Fruit fly (Drosophila melanogaster) whole organism, pupa: ENCODE results near the gene CG43050.

ENCODE experiments used
- CG10348 ChIP-seq: fragments of 200-800 bp; sonication (Bioruptor generic); IDR thresholded peaks from 2 replicates; pipeline ENCODE4 v1.3.6; 2022; ENCODE audit warnings: missing biosample characterization, missing genetic modification characterization
- CG12605 ChIP-seq: fragments of 200-800 bp; sonication (Bioruptor generic); IDR thresholded peaks from 2 replicates; pipeline ENCODE4 v1.3.6; 2022; ENCODE audit warnings: missing biosample characterization, missing genetic modification characterization
- CG13204 ChIP-seq: fragments of 200-800 bp; sonication (Bioruptor generic); optimal IDR thresholded peaks from 2 replicates; lab custom pipeline; 2018; ENCODE audit warnings: missing biosample characterization, mild to moderate bottlenecking, missing genetic modification characterization, moderate library complexity
- CG14655 ChIP-seq: fragments of 200-800 bp; sonication (Bioruptor generic); optimal IDR thresholded peaks from 3 replicates; lab custom pipeline; 2017; ENCODE audit warnings: mild to moderate bottlenecking, missing biosample characterization, missing genetic modification reagents, missing genetic modification characterization
- CG15710 ChIP-seq: fragments of 200-800 bp; sonication (Bioruptor generic); optimal IDR thresholded peaks from 2 replicates; lab custom pipeline; 2018; ENCODE audit warnings: missing biosample characterization, mild to moderate bottlenecking, missing genetic modification characterization, moderate library complexity
- CG17806 ChIP-seq: fragments of 200-800 bp; sonication (Bioruptor generic); optimal IDR thresholded peaks from 2 replicates; lab custom pipeline; 2018; ENCODE audit warnings: missing biosample characterization, mild to moderate bottlenecking, missing genetic modification characterization, moderate library complexity
- CG32121 ChIP-seq: fragments of 200-800 bp; sonication (Bioruptor generic); IDR thresholded peaks from 2 replicates; pipeline ENCODE4 v1.3.6; 2022; ENCODE audit warnings: missing biosample characterization, missing genetic modification characterization
- CG34367 ChIP-seq: fragments of 200-800 bp; sonication (Bioruptor generic); optimal IDR thresholded peaks from 2 replicates; lab custom pipeline; 2018; ENCODE audit warnings: missing biosample characterization, mild to moderate bottlenecking, missing genetic modification characterization
- CG4496 ChIP-seq: fragments of 200-800 bp; sonication (Bioruptor generic); IDR thresholded peaks from 3 replicates; pipeline ENCODE4 v1.3.6; 2022; ENCODE audit warnings: missing biosample characterization, missing genetic modification characterization
- CG8159 ChIP-seq: fragments of 200-800 bp; sonication (Bioruptor generic); optimal IDR thresholded peaks from 3 replicates; lab custom pipeline; 2018; ENCODE audit warnings: missing biosample characterization, mild to moderate bottlenecking, missing genetic modification characterization, moderate library complexity
- CG8301 ChIP-seq: fragments of 200-800 bp; sonication (Bioruptor generic); optimal IDR thresholded peaks from 2 replicates; lab custom pipeline; 2018; ENCODE audit warnings: missing biosample characterization, mild to moderate bottlenecking, missing genetic modification characterization
- CG9948 ChIP-seq: fragments of 200-800 bp; sonication (Bioruptor generic); optimal IDR thresholded peaks from 2 replicates; lab custom pipeline; 2018; ENCODE audit warnings: missing biosample characterization, mild to moderate bottlenecking, missing genetic modification characterization, moderate library complexity
- D1 ChIP-seq: fragments of 200-800 bp; sonication (Bioruptor generic); optimal IDR thresholded peaks from 2 replicates; lab custom pipeline; 2018; ENCODE audit warnings: missing biosample characterization, mild to moderate bottlenecking, missing genetic modification characterization, moderate library complexity
- EcR ChIP-seq: fragments of 200-800 bp; sonication (Bioruptor generic); optimal IDR thresholded peaks from 3 replicates; lab custom pipeline; 2019; ENCODE audit warnings: missing biosample characterization, missing genetic modification characterization, mild to moderate bottlenecking, moderate library complexity, missing genetic modification reagents
- Ets98B ChIP-seq: fragments of 200-800 bp; sonication (Bioruptor generic); IDR thresholded peaks from 2 replicates; pipeline ENCODE4 v1.3.6; 2022; ENCODE audit warnings: missing biosample characterization, missing genetic modification characterization
- Pif1A ChIP-seq: fragments of 200-800 bp; sonication (Bioruptor generic); optimal IDR thresholded peaks from 3 replicates; lab custom pipeline; 2016; ENCODE audit warnings: missing biosample characterization, missing genetic modification characterization
- Pif1B ChIP-seq: fragments of 200-800 bp; sonication (Bioruptor generic); optimal IDR thresholded peaks from 3 replicates; lab custom pipeline; 2016; ENCODE audit warnings: missing biosample characterization, missing genetic modification characterization
- Snoo ChIP-seq: fragments of 200-800 bp; sonication (Bioruptor generic); optimal IDR thresholded peaks from 3 replicates; lab custom pipeline; 2017; ENCODE audit warnings: missing biosample characterization, mild to moderate bottlenecking, missing genetic modification characterization, inconsistent platforms
- fd96Ca ChIP-seq: fragments of 200-800 bp; sonication (Bioruptor generic); IDR thresholded peaks from 3 replicates; pipeline ENCODE4 v1.3.6; 2022; ENCODE audit warnings: missing biosample characterization, missing genetic modification characterization
- gl ChIP-seq: fragments of 200-800 bp; sonication (Bioruptor generic); optimal IDR thresholded peaks from 2 replicates; lab custom pipeline; 2018; ENCODE audit warnings: missing biosample characterization, mild to moderate bottlenecking, missing genetic modification characterization
- rn ChIP-seq: fragments of 200-800 bp; sonication (Bioruptor generic); IDR thresholded peaks from 2 replicates; pipeline ENCODE4 v1.3.6; 2022; ENCODE audit warnings: missing biosample characterization, missing genetic modification characterization

CG43050 gene

DNA sequence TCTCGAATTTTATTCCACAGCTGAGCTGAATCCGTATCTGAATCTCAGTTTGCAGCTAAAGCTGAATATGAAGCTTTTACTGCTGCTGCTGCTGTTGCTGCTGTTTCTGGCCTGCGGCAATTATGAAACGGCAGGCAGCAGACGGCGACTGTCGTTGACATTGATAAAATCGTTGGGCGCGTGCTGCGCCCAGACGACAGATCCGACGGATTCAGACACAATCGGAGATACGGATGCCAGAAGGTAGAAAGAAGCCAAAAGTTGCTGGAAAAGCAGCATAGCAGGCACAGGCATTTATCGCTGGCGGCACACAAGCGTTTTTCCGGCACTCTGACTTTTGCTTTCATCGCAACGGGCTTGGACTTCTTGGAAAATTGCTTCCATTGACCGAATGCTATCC lies 39.6 kb upstream of the CG43050 start:
- TF ChIP-seq CG13204: no peak
- TF ChIP-seq CG12605 (GFP tag; lab: Robert Waterston, UW): no peak
- TF ChIP-seq CG8301 (tag; lab: Kevin White, UChicago): no peak
- TF ChIP-seq D1 (tag; lab: Kevin White, UChicago): no peak
- no peak for TF ChIP-seq CG15710 (tag; lab: Kevin White, UChicago)
- TF ChIP-seq rn (GFP tag; lab: Robert Waterston, UW): no peak
- TF ChIP-seq CG8159 (tag; lab: Kevin White, UChicago): no peak
- TF ChIP-seq fd96Ca: no peak
- no peak for TF ChIP-seq Snoo
- TF ChIP-seq CG34367 (tag; lab: Kevin White, UChicago): no peak
- TF ChIP-seq CG4496 (GFP tag; lab: Robert Waterston, UW): no peak
- TF ChIP-seq Pif1A (GFP tag; lab: Kevin White, UChicago): no peak
- no peak for TF ChIP-seq CG14655 (GFP tag; lab: Kevin White, UChicago)
- TF ChIP-seq CG32121 (GFP tag; lab: Robert Waterston, UW): no peak
- no peak for TF ChIP-seq CG10348 (GFP tag; lab: Robert Waterston, UW)
- no peak for TF ChIP-seq EcR (GFP tag; lab: Kevin White, UChicago)
- no peak for TF ChIP-seq Pif1B
- TF ChIP-seq CG9948 (tag; lab: Kevin White, UChicago): no peak
- TF ChIP-seq gl (tag; lab: Kevin White, UChicago): no peak

DNA sequence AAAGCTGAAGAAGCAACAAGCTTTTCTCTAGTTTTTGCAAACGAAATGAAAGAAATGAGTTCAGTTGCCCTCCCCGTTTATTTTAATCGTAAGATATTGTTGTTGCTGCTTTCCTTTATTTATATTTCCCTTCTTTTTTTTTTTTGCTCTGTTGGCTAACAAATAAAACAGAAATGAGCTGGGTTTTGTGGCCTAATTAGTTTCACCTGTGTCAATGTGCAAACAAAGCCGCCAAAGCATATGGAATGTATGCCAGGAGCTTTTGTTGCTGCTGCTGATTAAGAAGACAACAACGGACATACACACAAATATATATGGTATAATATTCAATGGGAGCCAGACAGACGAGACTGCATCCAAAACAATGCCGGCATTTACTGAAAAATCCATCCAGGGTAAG lies 36.9 kb upstream of the CG43050 start:
- TF ChIP-seq Ets98B (GFP tag; lab: Robert Waterston, UW) (no peak), Pif1B (no peak), gl (tag; lab: Kevin White, UChicago) (no peak), Pif1A (GFP tag; lab: Kevin White, UChicago) (no peak), CG15710 (tag; lab: Kevin White, UChicago) (no peak), Snoo (no peak), CG13204 (no peak), CG14655 (GFP tag; lab: Kevin White, UChicago) (no peak), CG9948 (tag; lab: Kevin White, UChicago) (no peak), CG34367 (tag; lab: Kevin White, UChicago) (no peak), CG8301 (tag; lab: Kevin White, UChicago) (no peak)

DNA sequence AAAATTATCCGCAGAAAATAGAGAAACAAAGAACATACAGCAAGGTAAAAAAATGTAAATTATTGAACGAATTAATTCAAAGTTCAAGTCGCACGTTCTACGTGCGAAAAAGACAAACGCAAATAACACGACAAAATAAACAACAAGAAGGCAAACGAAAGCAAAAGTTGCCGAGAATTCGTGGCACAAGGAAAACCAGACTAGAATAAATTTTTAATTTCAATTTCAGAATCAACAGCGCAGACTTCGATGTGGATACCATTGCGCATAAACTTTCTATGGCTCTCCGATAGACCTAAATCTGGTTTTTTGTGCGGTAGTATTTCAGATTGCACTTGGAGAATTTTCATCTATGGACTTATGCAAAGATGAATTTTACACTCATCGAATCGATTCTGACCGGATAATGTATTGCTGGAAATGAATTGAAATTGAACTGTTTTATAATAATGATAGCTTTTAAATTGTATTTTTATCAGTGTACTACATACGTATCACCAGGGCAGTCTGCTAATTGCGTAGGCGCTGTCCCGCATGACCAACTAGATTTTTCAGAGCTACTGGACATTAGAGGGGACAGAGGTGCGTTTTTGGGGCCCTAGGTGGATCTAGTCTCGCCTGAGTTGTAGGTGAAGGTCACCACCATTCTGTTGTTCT lies 35.5 kb upstream of the CG43050 start:
- peak; percentile 71 for TF ChIP-seq CG32121 (GFP tag; lab: Robert Waterston, UW)
- peak; percentile 47 for TF ChIP-seq CG9948 (tag; lab: Kevin White, UChicago)
- TF ChIP-seq CG17806: peak; percentile 45
- peak; percentile 38 for TF ChIP-seq Pif1A (GFP tag; lab: Kevin White, UChicago)
- TF ChIP-seq fd96Ca: peak; percentile 72
- peak; percentile 72; the same call in 2 of the 3 replicates for TF ChIP-seq CG4496 (GFP tag; lab: Robert Waterston, UW)
- peak; percentile 5 for TF ChIP-seq CG34367 (tag; lab: Kevin White, UChicago)
- TF ChIP-seq CG12605 (GFP tag; lab: Robert Waterston, UW): peak; percentile 38; the same call in 1 of the 2 replicates
- TF ChIP-seq rn (GFP tag; lab: Robert Waterston, UW): 0 out of 2 replicates have a peak, but pooled peaks have one; percentile 22
- no peak for TF ChIP-seq CG15710 (tag; lab: Kevin White, UChicago)
- TF ChIP-seq Pif1B: no peak
- peak; percentile 69 for TF ChIP-seq Ets98B (GFP tag; lab: Robert Waterston, UW)
- TF ChIP-seq CG13204: no peak
- TF ChIP-seq EcR (GFP tag; lab: Kevin White, UChicago): no peak
- TF ChIP-seq Snoo: no peak
- TF ChIP-seq CG8159 (tag; lab: Kevin White, UChicago): peak; percentile 18
- TF ChIP-seq CG14655 (GFP tag; lab: Kevin White, UChicago): peak; percentile 57
- TF ChIP-seq CG8301 (tag; lab: Kevin White, UChicago): peak; percentile 51

- TF ChIP-seq D1 (tag; lab: Kevin White, UChicago) (no peak), CG13204 (no peak), fd96Ca (no peak), CG9948 (tag; lab: Kevin White, UChicago) (peak; percentile 7), CG34367 (tag; lab: Kevin White, UChicago) (no peak), CG10348 (GFP tag; lab: Robert Waterston, UW) (no peak), CG12605 (GFP tag; lab: Robert Waterston, UW) (no peak), EcR (GFP tag; lab: Kevin White, UChicago) (no peak), Pif1A (GFP tag; lab: Kevin White, UChicago) (no peak), Snoo (no peak), CG8159 (tag; lab: Kevin White, UChicago) (peak; percentile 13), CG32121 (GFP tag; lab: Robert Waterston, UW) (no peak), CG15710 (tag; lab: Kevin White, UChicago) (peak; percentile 15), CG8301 (tag; lab: Kevin White, UChicago) (no peak), Ets98B (GFP tag; lab: Robert Waterston, UW) (no peak), rn (GFP tag; lab: Robert Waterston, UW) (no peak), CG14655 (GFP tag; lab: Kevin White, UChicago) (no peak)
Observed at dm6 chr2L:13086712-13087111, 32.4 kb upstream of the CG43050 start.

dm6 chr2L:13088550-13088949 lies 30.5 kb upstream of the CG43050 start:
- TF ChIP-seq D1 (tag; lab: Kevin White, UChicago) (no peak), CG4496 (GFP tag; lab: Robert Waterston, UW) (0 out of 3 replicates have a peak, but pooled peaks have one; percentile 29)
- TF ChIP-seq, all 21 proteins: peak for 1
